Worm (Caenorhabditis elegans): ENCODE results near the gene T24B8.4.
A peak's percentile ranks its signal among the peaks of the same experiment; 100 is the strongest.

T24B8.4 gene

DNA sequence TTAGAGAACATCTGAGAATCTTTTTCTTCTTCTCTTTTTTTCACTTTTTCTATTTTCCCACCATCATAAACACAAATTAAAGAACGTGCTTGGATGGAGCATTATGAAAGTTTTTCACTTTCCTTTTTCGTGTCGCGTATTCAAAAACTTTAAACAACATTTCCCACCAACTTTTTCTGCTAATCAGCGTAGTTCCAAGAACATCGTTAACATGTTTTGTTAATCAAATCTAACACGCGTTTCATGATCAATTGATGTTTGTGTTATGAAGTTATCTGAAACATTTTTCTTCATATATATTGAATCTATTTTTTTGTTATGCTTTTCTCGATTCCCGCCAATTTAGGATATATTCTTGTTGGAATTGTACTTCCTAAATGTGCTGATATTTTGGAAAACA is 45.0 kb upstream of the T24B8.4 start:
- TF ChIP-seq dve-1 (tag; optimal IDR thresholded peaks at IDR 0.05) (no peak), npax-4 (tag; optimal IDR thresholded peaks at IDR 0.05) (no peak), ceh-24 (tag; optimal IDR thresholded peaks at IDR 0.05) (no peak), ref-2 (tag; optimal IDR thresholded peaks at IDR 0.05) (no peak)

- TF ChIP-seq hlh-8 (tag; optimal IDR thresholded peaks at IDR 0.05) (no peak), hlh-13 (GFP tag; optimal IDR thresholded peaks at IDR 0.05) (no peak), ceh-34 (tag; optimal IDR thresholded peaks at IDR 0.05) (no peak), unc-42 (tag; optimal IDR thresholded peaks at IDR 0.05) (no peak), fkh-6 (tag; optimal IDR thresholded peaks at IDR 0.05) (no peak), syd-9 (tag; optimal IDR thresholded peaks at IDR 0.05) (no peak), nfya-1 (tag; optimal IDR thresholded peaks at IDR 0.05) (no peak), unc-55 (GFP tag; optimal IDR thresholded peaks at IDR 0.05) (no peak), C08G9.2 (tag; optimal IDR thresholded peaks at IDR 0.05) (no peak), hlh-30 (tag; optimal IDR thresholded peaks at IDR 0.05; ENCODE audit: insufficient read depth) (no peak), eyg-1 (tag; optimal IDR thresholded peaks at IDR 0.05) (no peak), pha-2 (tag; optimal IDR thresholded peaks at IDR 0.05) (no peak), ceh-19 (GFP tag; optimal IDR thresholded peaks at IDR 0.05) (no peak), fax-1 (tag; optimal IDR thresholded peaks at IDR 0.05) (no peak), K02D7.2 (tag; optimal IDR thresholded peaks at IDR 0.05) (no peak), gmeb-2 (tag; optimal IDR thresholded peaks at IDR 0.05) (no peak), Y22D7AL.16 (tag; optimal IDR thresholded peaks at IDR 0.05) (no peak), sdc-2 (tag; optimal IDR thresholded peaks at IDR 0.05) (no peak), ceh-22 (tag; optimal IDR thresholded peaks at IDR 0.05) (no peak), che-1 (tag; optimal IDR thresholded peaks at IDR 0.05) (no peak)
Measured at ce11 chrII:9114972-9115371, 44.3 kb upstream of the T24B8.4 start.

- TF ChIP-seq elt-4 (tag; optimal IDR thresholded peaks at IDR 0.05): no peak
- no peak for TF ChIP-seq fkh-6 (tag; optimal IDR thresholded peaks at IDR 0.05)
- no peak for TF ChIP-seq unc-3 (GFP tag; conservative IDR thresholded peaks at IDR 0.05)
- TF ChIP-seq unc-3 (tag; optimal IDR thresholded peaks at IDR 0.05): no peak
- no peak for TF ChIP-seq C38D4.7 (GFP tag; optimal IDR thresholded peaks at IDR 0.05)
- peak; percentile 49 for TF ChIP-seq hlh-30 (tag; optimal IDR thresholded peaks at IDR 0.05; ENCODE audit: insufficient read depth)
Measured at ce11 chrII:9113759-9114158, 43.1 kb upstream of the T24B8.4 start.

DNA sequence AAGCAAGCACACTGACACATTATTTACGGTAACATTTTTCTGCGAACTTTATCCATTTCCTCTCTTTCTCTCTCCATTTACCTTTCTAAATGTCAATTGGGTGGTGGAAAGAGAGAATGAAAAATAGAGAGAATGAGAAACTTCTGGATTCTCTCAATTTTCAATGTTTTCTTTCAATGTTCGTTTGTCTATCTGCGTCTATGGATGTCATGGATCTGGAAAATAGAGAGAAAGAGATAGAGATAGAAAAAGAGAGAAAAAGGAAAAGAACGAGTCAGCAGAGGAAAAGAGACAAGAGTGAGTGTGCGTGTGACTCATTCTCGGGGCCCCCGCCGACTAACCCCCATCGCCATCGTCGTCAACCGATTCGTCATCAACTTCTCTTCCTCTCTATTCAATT is 42.2 kb upstream of the T24B8.4 start, which contains the start of gene jun-1:
TSS of gene jun-1 (plus strand) at position 307 of the 400 bp plus-strand sequence.
- TF ChIP-seq nfya-1 (tag; optimal IDR thresholded peaks at IDR 0.05): peak; percentile 75
- peak; percentile 58 for TF ChIP-seq tbx-2 (tag; optimal IDR thresholded peaks at IDR 0.05)
- peak; percentile 65 for TF ChIP-seq ets-4 (tag; optimal IDR thresholded peaks at IDR 0.05)
- no peak for TF ChIP-seq odd-2 (tag; optimal IDR thresholded peaks at IDR 0.05)
- TF ChIP-seq sox-4 (tag; optimal IDR thresholded peaks at IDR 0.05): no peak
- TF ChIP-seq hlh-30 (tag; optimal IDR thresholded peaks at IDR 0.05; ENCODE audit: insufficient read depth): peak; percentile 61
- no peak for TF ChIP-seq fkh-10 (GFP tag; optimal IDR thresholded peaks at IDR 0.05)
- no peak for TF ChIP-seq pqm-1 (tag; optimal IDR thresholded peaks at IDR 0.05)
- no peak for TF ChIP-seq pat-9 (tag; optimal IDR thresholded peaks at IDR 0.05)
- no peak for TF ChIP-seq dmd-4 (tag; optimal IDR thresholded peaks at IDR 0.05; ENCODE audit: borderline replicate concordance)
- peak; percentile 44 for TF ChIP-seq pros-1 (tag; optimal IDR thresholded peaks at IDR 0.05)
- TF ChIP-seq lim-6 (tag; optimal IDR thresholded peaks at IDR 0.05): no peak
- TF ChIP-seq ceh-2 (tag; optimal IDR thresholded peaks at IDR 0.05): no peak
- TF ChIP-seq unc-42 (tag; optimal IDR thresholded peaks at IDR 0.05): peak; percentile 57
- no peak for TF ChIP-seq fax-1 (tag; optimal IDR thresholded peaks at IDR 0.05)
- peak; percentile 18 for TF ChIP-seq madf-2 (tag; optimal IDR thresholded peaks at IDR 0.05)
- peak; percentile 64 for TF ChIP-seq unc-55 (GFP tag; optimal IDR thresholded peaks at IDR 0.05)
- no peak for TF ChIP-seq sox-2 (GFP tag; IDR thresholded peaks at IDR 0.05)
- TF ChIP-seq ama-1 (optimal IDR thresholded peaks at IDR 0.05): no peak
- no peak for TF ChIP-seq ttx-3 (tag; optimal IDR thresholded peaks at IDR 0.05)
- peak; percentile 71 for TF ChIP-seq ceh-31 (tag; optimal IDR thresholded peaks at IDR 0.05)
- TF ChIP-seq F13H6.1 (tag; optimal IDR thresholded peaks at IDR 0.05): no peak
- no peak for TF ChIP-seq pha-2 (tag; optimal IDR thresholded peaks at IDR 0.05)
- TF ChIP-seq ceh-48 (tag; optimal IDR thresholded peaks at IDR 0.05): no peak
- no peak for TF ChIP-seq T23F11.4 (GFP tag; optimal IDR thresholded peaks at IDR 0.05)
- TF ChIP-seq K09A11.1 (tag; optimal IDR thresholded peaks at IDR 0.05; ENCODE audit: insufficient read depth): peak; percentile 46
- no peak for TF ChIP-seq hlh-8 (tag; optimal IDR thresholded peaks at IDR 0.05)

Data from whole organism, late embryonic.